Worm (Caenorhabditis elegans): ENCODE data around the gene nspc-3.

DNA sequence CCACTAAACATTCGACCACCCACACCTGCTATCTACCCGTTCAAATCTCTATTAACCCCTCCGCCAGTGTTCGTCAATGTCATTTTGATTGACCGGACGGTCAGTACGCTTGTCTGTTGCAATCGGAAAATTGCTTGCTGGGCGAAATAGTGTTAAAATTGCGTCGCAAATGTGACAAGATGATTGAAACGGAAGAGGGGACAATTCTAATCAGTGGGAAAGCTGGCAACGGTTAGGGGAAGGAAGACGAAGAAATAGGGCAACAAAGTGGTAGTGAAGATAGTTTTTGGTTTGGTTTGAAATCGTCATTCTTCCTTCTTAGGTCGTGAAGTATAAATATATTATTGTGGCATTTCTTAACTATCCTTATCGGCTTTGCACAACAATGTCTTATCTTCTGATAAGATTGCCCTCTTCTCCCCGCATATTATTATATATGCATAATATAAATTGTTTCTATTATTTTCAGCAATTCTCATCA lies 31.6 kb downstream of the nspc-3 start:
- TF ChIP-seq R02D3.7 (tag; optimal IDR thresholded peaks at IDR 0.05) (no peak), hmg-11 (tag; optimal IDR thresholded peaks at IDR 0.05) (no peak), nhr-28 (tag; optimal IDR thresholded peaks at IDR 0.05) (no peak), pqm-1 (tag; optimal IDR thresholded peaks at IDR 0.05) (peak; percentile 31), nhr-25 (tag; optimal IDR thresholded peaks at IDR 0.05) (peak; percentile 28), elt-1 (tag; optimal IDR thresholded peaks at IDR 0.05) (no peak), mdl-1 (tag; optimal IDR thresholded peaks at IDR 0.05) (no peak), ztf-4 (tag; optimal IDR thresholded peaks at IDR 0.05) (no peak), fkh-2 (tag; optimal IDR thresholded peaks at IDR 0.05) (no peak), elt-3 (tag; optimal IDR thresholded peaks at IDR 0.05) (no peak), ceh-82 (tag; optimal IDR thresholded peaks at IDR 0.05) (no peak), snpc-4 (tag; optimal IDR thresholded peaks at IDR 0.05) (no peak), nfya-1 (tag; optimal IDR thresholded peaks at IDR 0.05; ENCODE audit: insufficient read depth) (no peak)

Data from whole organism, L3 larva.